Worm (Caenorhabditis elegans): ENCODE measurements around the gene str-185.

DNA sequence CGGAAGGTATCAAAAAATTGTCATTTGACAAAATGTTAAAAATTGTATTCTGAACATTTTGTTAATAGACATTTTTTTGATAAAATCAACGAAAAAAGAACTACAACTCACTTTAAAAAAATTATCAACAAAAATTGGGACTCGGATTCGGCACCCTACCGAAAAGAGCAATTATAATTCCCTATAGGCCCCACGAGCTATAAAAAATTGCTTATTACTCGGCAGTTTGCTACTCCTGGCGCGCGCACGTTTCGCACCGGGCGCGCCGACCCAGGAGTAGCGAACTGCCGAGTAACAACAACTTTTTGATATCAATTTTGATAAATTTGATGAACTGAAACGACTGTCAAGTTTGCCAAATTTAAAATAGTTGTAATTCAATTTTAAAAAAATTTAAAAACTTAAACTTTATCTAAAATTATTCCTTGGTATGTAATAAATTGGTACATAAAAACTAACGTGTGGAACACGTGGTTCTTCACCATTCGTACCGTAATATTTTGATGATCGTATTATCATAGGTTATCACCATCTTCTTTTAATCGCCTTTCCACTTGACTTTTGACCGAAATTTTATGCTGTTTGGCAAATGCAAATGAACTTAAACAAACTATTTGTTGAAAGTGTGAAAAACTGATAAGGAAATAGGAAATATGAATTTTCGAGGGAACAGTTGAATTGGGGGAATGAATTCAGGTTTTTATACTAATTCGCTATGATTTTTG, 45.7 kb upstream of the str-185 start:
- TF ChIP-seq dao-5 (tag; optimal IDR thresholded peaks at IDR 0.05), result no peak
- TF ChIP-seq him-1 (tag; optimal IDR thresholded peaks at IDR 0.05), result no peak
- TF ChIP-seq W03F9.2 (tag; optimal IDR thresholded peaks at IDR 0.05), result no peak
